Fruit fly (Drosophila melanogaster): ENCODE measurements around the gene CG14439.
A peak's percentile ranks its signal among the peaks of the same experiment; 100 is the strongest.

DNA sequence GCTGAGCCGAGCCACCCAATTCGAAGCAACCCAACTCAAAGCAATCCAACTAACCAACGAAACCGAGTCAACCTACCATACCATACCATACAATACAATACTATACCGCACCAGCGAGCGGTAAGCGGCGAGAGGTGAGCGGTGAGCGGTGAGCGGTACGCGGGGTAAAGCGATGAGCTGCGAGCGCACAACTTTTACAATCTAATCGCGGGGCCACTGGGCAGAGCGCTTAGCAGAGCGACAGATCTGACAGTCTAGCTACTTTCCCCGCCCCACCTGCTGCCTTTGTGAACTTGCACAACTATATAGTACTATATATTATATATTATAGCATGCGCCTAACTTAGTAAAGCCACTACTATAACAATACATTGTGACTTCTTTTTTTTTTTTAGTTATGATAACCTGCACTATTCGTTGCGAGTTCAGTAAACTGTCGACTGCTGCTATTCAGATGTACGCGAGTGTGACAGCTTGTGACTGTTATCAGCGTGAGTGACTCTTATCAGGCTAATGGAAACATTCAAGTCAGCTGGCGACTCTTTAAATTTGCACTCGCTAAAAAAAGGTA is 53.5 kb downstream of the CG14439 start:
- TF ChIP-seq ey (GFP tag; optimal IDR thresholded peaks at IDR 0.05) = peak; percentile 27
- TF ChIP-seq psq (GFP tag; optimal IDR thresholded peaks at IDR 0.05) = peak; percentile 9
- TF ChIP-seq Hr78 (GFP tag; optimal IDR thresholded peaks at IDR 0.05) = no peak
